Worm (Caenorhabditis elegans) whole organism, L4/young adult: ENCODE measurements around the gene hsp-16.41.

Source experiments
- W03F9.2 ChIP-seq: fragments of 150-350 bp; optimal IDR thresholded peaks from 2 replicates; lab custom pipeline; 2014; ENCODE audit warnings: missing biosample characterization, missing genetic modification characterization
- him-1 ChIP-seq: sonication (generic microtip); optimal IDR thresholded peaks from 2 replicates; lab custom pipeline; 2016; ENCODE audit warnings: missing genotype, missing genetic modification reagents, missing genetic modification characterization, missing compliant biosample characterization

DNA sequence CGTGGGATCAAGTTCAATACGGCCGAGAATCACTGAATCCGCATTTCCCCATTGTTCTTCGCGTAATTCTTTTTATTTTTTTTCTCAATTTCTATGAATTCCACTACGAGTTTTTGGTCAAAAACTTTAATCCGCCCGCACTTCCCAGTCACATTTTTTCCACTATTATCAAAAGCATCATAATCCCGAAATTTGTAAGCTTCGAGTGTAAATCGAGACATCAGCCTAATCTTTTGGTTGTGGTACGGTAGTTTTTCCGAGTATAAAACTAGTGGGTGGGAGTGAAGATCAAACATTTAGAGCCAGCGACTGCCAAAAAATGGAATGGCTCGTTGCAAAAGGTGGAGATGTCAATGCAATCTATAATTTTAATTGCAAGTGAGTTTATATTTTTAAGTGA is 2.2 kb downstream of the hsp-16.41 start, which contains the start of gene srt-42:
- TF ChIP-seq him-1 (tag; lab: Kevin White, UChicago) (no peak), W03F9.2 (no peak)
